Worm (Caenorhabditis elegans) whole organism, late embryonic: ENCODE data around the gene M03F8.7.

Experiments
- ama-1 ChIP-seq: fragments of 150-350 bp; optimal IDR thresholded peaks from 2 replicates; lab custom pipeline; 2014
- ceh-22 ChIP-seq: sonication (generic microtip); optimal IDR thresholded peaks from 2 replicates; lab custom pipeline; 2017; ENCODE audit warnings: missing biosample characterization, missing genetic modification characterization
- lim-6 ChIP-seq: sonication (generic microtip); optimal IDR thresholded peaks from 2 replicates; lab custom pipeline; 2016; ENCODE audit warnings: missing genetic modification characterization, missing compliant biosample characterization
- pat-9 ChIP-seq: fragments of 200-800 bp; sonication (Bioruptor generic); optimal IDR thresholded peaks from 2 replicates; lab custom pipeline; 2018; ENCODE audit warnings: mild to moderate bottlenecking, missing genetic modification characterization, moderate library complexity, missing compliant biosample characterization
- pqm-1 ChIP-seq: sonication (generic microtip); optimal IDR thresholded peaks from 2 replicates; lab custom pipeline; 2016; ENCODE audit warnings: missing genetic modification characterization, missing compliant biosample characterization
- syd-9 ChIP-seq: sonication (generic microtip); optimal IDR thresholded peaks from 2 replicates; lab custom pipeline; 2016; ENCODE audit warnings: mild to moderate bottlenecking, missing genetic modification characterization, moderate library complexity, missing compliant biosample characterization
- ztf-16 ChIP-seq: sonication (generic microtip); optimal IDR thresholded peaks from 2 replicates; lab custom pipeline; 2017; ENCODE audit warnings: missing genetic modification characterization, missing compliant biosample characterization

DNA sequence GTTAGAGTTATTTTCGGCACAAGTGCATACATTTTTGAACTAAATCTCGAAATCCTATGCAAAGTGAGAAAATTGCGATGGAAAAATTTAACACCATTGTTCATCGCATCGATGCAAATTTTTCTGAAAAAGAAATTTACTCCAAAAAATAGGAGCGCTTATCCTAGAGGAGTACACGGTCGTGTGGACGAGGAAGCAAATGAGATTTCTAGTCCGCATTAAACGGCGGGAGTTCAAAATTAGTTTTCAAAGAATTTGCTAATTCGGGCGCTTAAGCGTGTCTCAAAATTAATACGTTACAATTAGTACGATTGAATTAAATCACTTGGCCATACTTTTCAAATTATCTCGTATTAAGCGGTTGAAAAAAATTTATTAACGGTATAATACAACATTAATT, 19.0 kb upstream of the M03F8.7 start, which contains the start of gene lrpr-1:
- TF ChIP-seq pqm-1 (tag; lab: Kevin White, UChicago) (no peak), ceh-22 (tag; lab: Kevin White, UChicago) (no peak), ztf-16 (no peak), ama-1 (lab: Kevin White, UChicago) (no peak), syd-9 (tag; lab: Kevin White, UChicago) (no peak), lim-6 (tag; lab: Kevin White, UChicago) (peak; percentile 55), pat-9 (no peak)
